Worm (Caenorhabditis elegans) whole organism, mixed stage, embryonic: ENCODE data around the gene F15H10.5.

Source experiments
- elt-3 ChIP-seq: fragments of 150-350 bp; optimal IDR thresholded peaks from 2 replicates; lab custom pipeline; 2014; ENCODE audit warnings: missing biosample characterization, missing genetic modification characterization
- nhr-2 ChIP-seq: fragments of 150-350 bp; optimal IDR thresholded peaks from 2 replicates; lab custom pipeline; 2014; ENCODE audit warnings: missing biosample characterization, missing genetic modification characterization
- nhr-76 ChIP-seq: sonication (generic microtip); optimal IDR thresholded peaks from 2 replicates; lab custom pipeline; 2017; ENCODE audit warnings: missing biosample characterization, missing genetic modification characterization

ce11 chrV:10463276-10463675, 44.4 kb upstream of the F15H10.5 start, which contains the start of gene F22E12.3:
- TF ChIP-seq nhr-76 (tag; lab: Kevin White, UChicago) (no peak), elt-3 (tag; lab: Kevin White, UChicago) (no peak), nhr-2 (no peak)
